Fruit fly (Drosophila melanogaster) S2 (cell line): Measurements from ENCODE around the gene Art1.

ENCODE experiments used
- CG8478 ChIP-seq: fragments of >200 bp; optimal IDR thresholded peaks from 2 replicates; lab custom pipeline; 2018
- CTCF ChIP-seq, 2 experiments: fragments of >200 bp; optimal IDR thresholded peaks; 2 replicates each; lab custom pipeline; 2018

DNA sequence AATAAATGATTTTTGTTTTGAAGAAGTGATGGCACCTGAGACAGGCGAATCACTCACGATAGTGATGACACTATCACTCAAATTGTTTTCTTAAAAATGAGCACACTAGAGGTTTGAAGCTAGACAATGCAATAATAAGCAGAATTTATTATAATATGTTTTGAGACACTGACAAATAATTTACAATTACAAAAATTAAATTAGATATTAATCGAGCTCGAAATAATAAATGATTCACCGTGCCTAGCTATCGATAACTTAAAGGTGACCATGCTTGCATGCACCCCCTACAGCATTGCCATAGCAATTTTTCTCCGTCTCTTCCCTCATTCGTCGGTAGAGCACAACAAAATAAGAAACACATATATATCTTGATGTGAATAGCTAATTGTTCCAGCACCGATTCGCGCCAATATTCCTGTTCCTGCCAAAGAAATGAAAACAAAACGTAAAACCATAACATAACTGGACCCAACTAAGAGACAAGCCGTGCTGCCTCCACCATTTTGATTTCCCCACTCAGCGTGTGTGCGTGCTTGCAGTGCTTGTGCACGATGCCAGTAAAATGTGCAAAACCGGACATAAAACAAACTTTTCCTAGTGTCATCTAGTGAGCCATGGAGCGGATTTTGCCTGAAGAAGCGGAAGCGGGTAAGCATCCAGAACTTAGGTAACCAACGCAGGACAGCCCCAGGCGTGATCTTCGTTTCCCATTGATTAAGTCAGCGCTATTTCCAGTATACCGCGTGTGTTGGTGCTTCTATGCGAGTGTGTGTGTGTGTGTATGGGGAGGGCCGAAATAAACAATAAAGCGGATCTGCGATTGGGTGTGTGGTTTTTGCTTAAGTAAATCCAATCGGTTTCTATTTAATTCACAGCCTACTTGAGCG is 26.8 kb downstream of the Art1 start, which contains the start of the genes MED7 and Cap-H2:
- TF ChIP-seq CTCF (optimal IDR thresholded peaks at IDR 0.05; lab: Kevin White, UChicago) (no peak), CG8478 (no peak)
